Worm (Caenorhabditis elegans): Measurements from ENCODE around the gene fnip-2.

DNA sequence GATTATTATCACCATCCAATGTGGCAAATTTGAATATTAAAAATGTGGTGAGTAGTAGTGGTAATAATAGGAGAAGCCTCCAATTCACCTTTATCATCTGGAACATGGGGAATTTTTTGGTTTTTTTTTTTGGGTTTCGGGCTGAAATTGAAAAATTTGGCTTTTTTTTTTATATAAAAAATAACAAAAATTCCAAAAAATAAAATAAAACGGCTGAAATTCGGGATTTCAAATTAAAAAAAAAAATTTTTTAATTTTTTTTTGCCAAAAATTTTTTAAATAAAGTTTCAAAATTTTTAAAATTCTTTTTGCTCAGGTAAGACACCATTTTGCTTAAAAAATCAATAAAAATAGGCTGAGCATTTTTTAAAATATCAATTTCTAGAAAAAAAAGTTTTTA lies 40.9 kb downstream of the fnip-2 start, which contains the start of gene famp-1:
- TF ChIP-seq lim-6 (tag; optimal IDR thresholded peaks at IDR 0.05) (no peak), T23F11.4 (GFP tag; optimal IDR thresholded peaks at IDR 0.05) (no peak), dmd-4 (tag; optimal IDR thresholded peaks at IDR 0.05; ENCODE audit: borderline replicate concordance) (no peak), ets-4 (tag; optimal IDR thresholded peaks at IDR 0.05) (no peak), ceh-18 (tag; optimal IDR thresholded peaks at IDR 0.05) (no peak), ceh-2 (tag; optimal IDR thresholded peaks at IDR 0.05) (no peak), K09A11.1 (tag; optimal IDR thresholded peaks at IDR 0.05; ENCODE audit: insufficient read depth) (no peak), pat-9 (tag; optimal IDR thresholded peaks at IDR 0.05) (no peak), pag-3 (tag; optimal IDR thresholded peaks at IDR 0.05; ENCODE audit: borderline replicate concordance) (no peak), pqm-1 (tag; optimal IDR thresholded peaks at IDR 0.05) (no peak), odd-2 (tag; optimal IDR thresholded peaks at IDR 0.05) (no peak), nfya-1 (tag; optimal IDR thresholded peaks at IDR 0.05) (no peak), unc-42 (tag; optimal IDR thresholded peaks at IDR 0.05) (no peak), hlh-8 (tag; optimal IDR thresholded peaks at IDR 0.05) (no peak)

Measured in whole organism, late embryonic.